Fruit fly (Drosophila melanogaster): ENCODE data around the gene CG32986.

Gene CG32986

dm6 chr2L:8852235-8852634 lies 10.3 kb upstream of the CG32986 start (continued):
- TF ChIP-seq CG4360 (GFP tag; IDR thresholded peaks at IDR 0.05) (peak; percentile 76), Xrp1 (GFP tag; IDR thresholded peaks at IDR 0.05) (peak; percentile 86), Lim3 (GFP tag; IDR thresholded peaks at IDR 0.05) (no peak), CG5953 (GFP tag; IDR thresholded peaks at IDR 0.05) (peak; percentile 14; the same call in 1 of the 2 replicates), mirr (GFP tag; optimal IDR thresholded peaks at IDR 0.05) (peak; percentile 1), crp (GFP tag; optimal IDR thresholded peaks at IDR 0.05) (no peak), CG2120 (GFP tag; optimal IDR thresholded peaks at IDR 0.05) (no peak), zf30C (GFP tag; optimal IDR thresholded peaks at IDR 0.05) (no peak), unpg (GFP tag; optimal IDR thresholded peaks at IDR 0.05) (peak; percentile 69), CG8281 (tag; optimal IDR thresholded peaks at IDR 0.05) (peak; percentile 44), ttk (GFP tag; IDR thresholded peaks at IDR 0.05) (no peak), CG10267 (tag; optimal IDR thresholded peaks at IDR 0.05) (peak; percentile 53), Hr78 (GFP tag; optimal IDR thresholded peaks at IDR 0.05) (peak in 1 of 2 experiments; percentile 93), CG1233 (GFP tag; optimal IDR thresholded peaks at IDR 0.05) (peak; percentile 82), Scr (GFP tag; IDR thresholded peaks at IDR 0.05; ENCODE audit: partially characterized antibody) (no peak), CG15479 (GFP tag; optimal IDR thresholded peaks at IDR 0.05) (peak; percentile 50), maf-S (GFP tag; optimal IDR thresholded peaks at IDR 0.05) (peak; percentile 45), tin (GFP tag; optimal IDR thresholded peaks at IDR 0.05) (peak; percentile 21), CG1529 (GFP tag; optimal IDR thresholded peaks at IDR 0.05) (peak; percentile 74), Ets97D (GFP tag; optimal IDR thresholded peaks at IDR 0.05) (no peak), sna (GFP tag; IDR thresholded peaks at IDR 0.05; ENCODE audit: partially characterized antibody) (no peak), CG18476 (GFP tag; optimal IDR thresholded peaks at IDR 0.05) (peak; percentile 16), Dbx (GFP tag; IDR thresholded peaks at IDR 0.05) (no peak), Lhr (GFP tag; optimal IDR thresholded peaks at IDR 0.05) (peak; percentile 59), unc-4 (GFP tag; IDR thresholded peaks at IDR 0.05; ENCODE audit: partially characterized antibody) (no peak), Dll (GFP tag; IDR thresholded peaks at IDR 0.05; ENCODE audit: partially characterized antibody) (no peak), sc (optimal IDR thresholded peaks at IDR 0.05) (no peak), sc (GFP tag; optimal IDR thresholded peaks at IDR 0.05) (peak; percentile 65), Mes4 (GFP tag; optimal IDR thresholded peaks at IDR 0.05) (peak; percentile 63), gsb-n (tag; optimal IDR thresholded peaks at IDR 0.05) (peak; percentile 77), TFAM (GFP tag; optimal IDR thresholded peaks at IDR 0.05) (peak; percentile 41), CG5180 (GFP tag; optimal IDR thresholded peaks at IDR 0.05) (peak; percentile 75), CG12071 (GFP tag; optimal IDR thresholded peaks at IDR 0.05) (peak; percentile 60), HLHmδ (GFP tag; optimal IDR thresholded peaks at IDR 0.05) (peak; percentile 90), CG15011 (GFP tag; optimal IDR thresholded peaks at IDR 0.05) (peak; percentile 67), Optix (GFP tag; IDR thresholded peaks at IDR 0.05) (0 out of 3 replicates have a peak, but pooled peaks have one; percentile 34), lbe (GFP tag; optimal IDR thresholded peaks at IDR 0.05) (no peak), CG1602 (GFP tag; optimal IDR thresholded peaks at IDR 0.05) (peak; percentile 21), CG9437 (GFP tag; optimal IDR thresholded peaks at IDR 0.05) (no peak), wek (GFP tag; optimal IDR thresholded peaks at IDR 0.05) (peak; percentile 71), salm (tag; optimal IDR thresholded peaks at IDR 0.05) (peak; percentile 66), chm (GFP tag; IDR thresholded peaks at IDR 0.05) (peak; percentile 86), klu (GFP tag; IDR thresholded peaks at IDR 0.05) (no peak), CG11456 (GFP tag; IDR thresholded peaks at IDR 0.05) (no peak), CG4707 (GFP tag; optimal IDR thresholded peaks at IDR 0.05) (peak; percentile 74), Atf6 (GFP tag; IDR thresholded peaks at IDR 0.05) (no peak), NfI (GFP tag; optimal IDR thresholded peaks at IDR 0.05) (no peak), onecut (GFP tag; IDR thresholded peaks at IDR 0.05) (peak; percentile 67), CG6254 (GFP tag; optimal IDR thresholded peaks at IDR 0.05) (peak; percentile 78), tap (tag; optimal IDR thresholded peaks at IDR 0.05) (peak; percentile 60)

All from whole organism, embryonic.